Worm (Caenorhabditis elegans) whole organism, early embryonic: Measurements from ENCODE around the gene F48A11.4.

Experiments
- F13C5.2 ChIP-seq: sonication (generic microtip); optimal IDR thresholded peaks from 2 replicates; lab custom pipeline; 2017; ENCODE audit warnings: mild to moderate bottlenecking, missing genetic modification characterization, inconsistent platforms, missing compliant biosample characterization
- aly-1 ChIP-seq: sonication (generic microtip); optimal IDR thresholded peaks from 2 replicates; lab custom pipeline; 2016; ENCODE audit warnings: missing genetic modification characterization, missing compliant biosample characterization
- ama-1 ChIP-seq: fragments of 150-350 bp; optimal IDR thresholded peaks from 2 replicates; lab custom pipeline; 2014
- ceh-36 ChIP-seq: sonication (generic microtip); optimal IDR thresholded peaks from 2 replicates; lab custom pipeline; 2016; ENCODE audit warnings: missing genetic modification characterization, inconsistent platforms, missing compliant biosample characterization
- ets-7 ChIP-seq: sonication (generic microtip); optimal IDR thresholded peaks from 2 replicates; lab custom pipeline; 2016; ENCODE audit warnings: missing genotype, missing genetic modification characterization, missing compliant biosample characterization
- flt-1 ChIP-seq: fragments of 200-800 bp; sonication (Bioruptor generic); IDR thresholded peaks from 2 replicates; pipeline ENCODE4 v1.3.6; 2022; ENCODE audit warnings: missing genetic modification characterization, missing compliant biosample characterization
- hmg-4 ChIP-seq: fragments of 200-800 bp; sonication (Bioruptor generic); optimal IDR thresholded peaks from 2 replicates; lab custom pipeline; 2018; ENCODE audit warnings: mild to moderate bottlenecking, missing genetic modification characterization, missing compliant biosample characterization
- pes-1 ChIP-seq: fragments of 200-800 bp; sonication (Bioruptor generic); IDR thresholded peaks from 2 replicates; pipeline ENCODE4 v1.3.6; 2022; ENCODE audit warnings: missing genetic modification reagents, missing genetic modification characterization, missing compliant biosample characterization
- scrt-1 ChIP-seq: fragments of 200-800 bp; sonication (Bioruptor generic); IDR thresholded peaks from 2 replicates; pipeline ENCODE4 v1.3.6; 2022; ENCODE audit warnings: missing genetic modification characterization, missing compliant biosample characterization
- sea-1 ChIP-seq: fragments of 200-800 bp; sonication (Bioruptor generic); conservative IDR thresholded peaks from 2 replicates; pipeline ENCODE4 v1.3.6; 2022; ENCODE audit warnings: missing genetic modification characterization, missing compliant biosample characterization
- tbx-37 ChIP-seq: fragments of 200-800 bp; sonication (Bioruptor generic); conservative IDR thresholded peaks from 2 replicates; pipeline ENCODE4 v1.3.6; 2022; ENCODE audit warnings: missing genetic modification reagents, missing genetic modification characterization, missing compliant biosample characterization
- tra-4 ChIP-seq: sonication (generic microtip); optimal IDR thresholded peaks from 2 replicates; lab custom pipeline; 2017; ENCODE audit warnings: missing genetic modification characterization, missing compliant biosample characterization

DNA sequence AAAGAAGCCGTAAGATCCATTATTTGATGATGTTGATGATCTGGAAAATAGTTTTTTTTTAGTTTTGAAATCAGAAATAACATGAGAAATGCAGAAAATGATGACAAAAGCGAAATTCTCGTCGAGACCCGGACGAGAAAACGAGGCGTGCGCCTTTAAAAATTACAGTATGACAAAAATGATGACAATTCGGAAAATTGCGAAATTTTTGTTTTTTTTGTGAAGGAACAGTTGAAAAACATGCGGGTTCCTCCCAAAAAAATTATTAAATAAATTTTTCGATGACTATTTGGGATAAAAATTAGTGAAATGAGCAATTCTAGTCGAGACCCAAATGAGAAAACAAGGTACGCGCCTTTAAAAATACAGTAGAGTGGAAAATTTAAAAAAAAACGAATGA is 4.2 kb upstream of the F48A11.4 start, which contains the start of gene ubxn-3:
- TF ChIP-seq aly-1 (tag; lab: Kevin White, UChicago) (no peak), tbx-37 (GFP tag; lab: Robert Waterston, UW) (no peak), ama-1 (lab: Kevin White, UChicago) (no peak), ets-7 (tag; lab: Kevin White, UChicago) (no peak), F13C5.2 (no peak), tra-4 (tag; lab: Kevin White, UChicago) (no peak), pes-1 (GFP tag; lab: Robert Waterston, UW) (no peak), hmg-4 (no peak), flt-1 (GFP tag; lab: Robert Waterston, UW) (no peak), sea-1 (GFP tag; lab: Robert Waterston, UW) (no peak), scrt-1 (GFP tag; lab: Robert Waterston, UW) (no peak), ceh-36 (tag; lab: Kevin White, UChicago) (no peak)
